Worm (Caenorhabditis elegans) whole organism, L3 larva: ENCODE measurements around the gene ZK355.3.
A peak's percentile ranks its signal among the peaks of the same experiment; 100 is the strongest.

Experiments
- ceh-28 ChIP-seq: fragments of 150-350 bp; optimal IDR thresholded peaks from 2 replicates; lab custom pipeline; 2014; ENCODE audit warnings: missing biosample characterization, missing genetic modification reagents, missing genetic modification characterization
- ceh-82 ChIP-seq: fragments of 150-350 bp; optimal IDR thresholded peaks from 2 replicates; lab custom pipeline; 2014; ENCODE audit warnings: missing biosample characterization, missing genetic modification characterization
- egl-5 ChIP-seq: fragments of 150-350 bp; optimal IDR thresholded peaks from 2 replicates; lab custom pipeline; 2017; ENCODE audit warnings: missing biosample characterization, missing genetic modification reagents, missing genetic modification characterization, inconsistent platforms
- fkh-2 ChIP-seq: fragments of 150-350 bp; optimal IDR thresholded peaks from 2 replicates; lab custom pipeline; 2014; ENCODE audit warnings: missing biosample characterization, missing genetic modification reagents, missing genetic modification characterization
- nhr-25 ChIP-seq: sonication (generic microtip); optimal IDR thresholded peaks from 2 replicates; lab custom pipeline; 2017; ENCODE audit warnings: missing biosample characterization, missing genetic modification characterization
- nhr-76 ChIP-seq: fragments of 150-350 bp; sonication (generic microtip); optimal IDR thresholded peaks from 5 replicates; lab custom pipeline; 2014; ENCODE audit warnings: missing biosample characterization, missing genetic modification characterization
- pha-4 ChIP-seq: fragments of 150-350 bp; optimal IDR thresholded peaks from 2 replicates; lab custom pipeline; 2014; ENCODE audit warnings: missing biosample characterization, missing genetic modification reagents, missing genetic modification characterization
- pqm-1 ChIP-seq: fragments of 150-350 bp; optimal IDR thresholded peaks from 2 replicates; lab custom pipeline; 2017; ENCODE audit warnings: missing biosample characterization, missing genetic modification characterization, inconsistent platforms
- skn-1 ChIP-seq: fragments of 150-350 bp; optimal IDR thresholded peaks from 2 replicates; lab custom pipeline; 2014; ENCODE audit warnings: missing biosample characterization, missing genetic modification characterization
- snpc-4 ChIP-seq: fragments of 150-350 bp; optimal IDR thresholded peaks from 2 replicates; lab custom pipeline; 2014; ENCODE audit warnings: missing biosample characterization, missing genetic modification characterization
- tbx-2 ChIP-seq: sonication (generic microtip); optimal IDR thresholded peaks from 2 replicates; lab custom pipeline; 2016; ENCODE audit warnings: mild to moderate bottlenecking, missing genetic modification characterization, missing compliant biosample characterization
- unc-39 ChIP-seq: sonication (generic microtip); optimal IDR thresholded peaks from 4 replicates; lab custom pipeline; 2017; ENCODE audit warnings: missing biosample characterization, missing genetic modification characterization
- unc-62 ChIP-seq: fragments of 150-350 bp; sonication (generic microtip); optimal IDR thresholded peaks from 4 replicates; lab custom pipeline; 2014; ENCODE audit warnings: missing biosample characterization, missing genetic modification reagents, missing genetic modification characterization
- ztf-11 ChIP-seq: fragments of 150-350 bp; optimal IDR thresholded peaks from 2 replicates; lab custom pipeline; 2014; ENCODE audit warnings: missing biosample characterization, missing genetic modification characterization

ZK355.3 gene

DNA sequence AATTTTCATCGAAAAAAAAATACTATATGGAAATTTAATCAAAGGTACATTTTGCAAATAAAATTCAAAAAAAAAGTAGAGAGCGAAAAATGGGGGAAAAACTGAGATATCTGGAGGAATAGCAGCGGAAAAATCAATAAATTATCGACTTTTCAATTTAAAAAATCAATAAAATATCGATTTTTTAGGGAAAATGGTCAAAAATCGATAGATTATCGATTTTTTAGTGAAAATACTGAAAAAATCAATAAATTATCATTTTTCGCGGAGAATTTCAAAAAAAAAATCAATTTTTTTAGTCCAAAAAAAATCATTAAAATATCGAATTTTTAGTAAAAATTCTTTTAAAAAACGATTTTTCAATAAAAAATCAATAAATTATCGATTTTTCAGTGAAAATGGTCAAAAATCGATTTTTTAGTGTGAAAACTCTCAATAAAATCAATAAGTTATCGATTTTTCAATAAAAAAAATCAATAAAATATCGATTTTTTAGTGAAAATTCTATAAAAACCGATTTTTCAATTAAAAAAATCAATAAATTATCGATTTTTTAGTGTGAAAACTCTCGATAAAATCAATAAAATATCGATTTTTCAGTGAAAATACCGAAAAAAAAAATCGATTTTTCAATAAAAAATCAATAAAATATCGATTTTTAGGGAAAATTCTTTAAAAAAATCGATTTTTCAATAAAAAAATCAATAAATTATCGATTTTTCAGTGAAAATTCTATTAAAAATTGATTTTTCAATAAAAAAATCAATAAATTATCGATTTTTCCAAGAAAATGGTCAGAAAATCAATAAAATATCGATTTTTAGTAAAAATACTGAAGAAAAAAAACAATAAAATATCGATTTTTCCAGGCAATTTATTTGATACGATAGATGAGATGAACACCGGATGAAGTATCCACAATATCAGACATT lies 41.6 kb downstream of the ZK355.3 start:
- TF ChIP-seq nhr-76 (tag; lab: Kevin White, UChicago) (no peak), ztf-11 (tag; lab: Kevin White, UChicago) (no peak), ceh-28 (peak; percentile 94), nhr-25 (tag; lab: Kevin White, UChicago) (no peak)

DNA sequence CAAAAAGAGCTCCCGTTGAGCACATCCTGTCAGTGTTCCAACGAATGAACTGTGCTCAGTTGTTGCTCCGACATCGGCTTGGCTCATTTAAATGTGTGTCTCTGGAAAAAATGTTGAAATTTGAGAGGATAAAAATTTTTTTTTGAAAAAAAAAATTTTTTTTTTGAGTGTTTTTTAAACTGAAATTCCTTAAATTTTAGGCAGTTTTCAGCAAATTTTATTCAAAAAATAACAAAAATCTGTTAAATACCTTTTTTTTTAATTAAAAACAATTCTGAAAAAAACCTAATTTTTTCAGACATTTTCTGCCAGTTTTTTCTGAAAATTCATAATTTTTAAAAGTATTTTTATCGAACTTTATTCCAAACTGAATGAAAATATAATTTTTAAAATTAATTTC lies 42.6 kb downstream of the ZK355.3 start, which contains the start of gene pigw-1:
Gene pigw-1 (minus strand): TSS at position 101 of the 400 bp plus-strand sequence.
- TF ChIP-seq unc-62 (GFP tag; lab: Kevin White, UChicago) (no peak), ztf-11 (tag; lab: Kevin White, UChicago) (no peak), fkh-2 (no peak), snpc-4 (no peak), nhr-25 (tag; lab: Kevin White, UChicago) (no peak), pha-4 (tag; lab: Kevin White, UChicago) (no peak), pqm-1 (no peak)

DNA sequence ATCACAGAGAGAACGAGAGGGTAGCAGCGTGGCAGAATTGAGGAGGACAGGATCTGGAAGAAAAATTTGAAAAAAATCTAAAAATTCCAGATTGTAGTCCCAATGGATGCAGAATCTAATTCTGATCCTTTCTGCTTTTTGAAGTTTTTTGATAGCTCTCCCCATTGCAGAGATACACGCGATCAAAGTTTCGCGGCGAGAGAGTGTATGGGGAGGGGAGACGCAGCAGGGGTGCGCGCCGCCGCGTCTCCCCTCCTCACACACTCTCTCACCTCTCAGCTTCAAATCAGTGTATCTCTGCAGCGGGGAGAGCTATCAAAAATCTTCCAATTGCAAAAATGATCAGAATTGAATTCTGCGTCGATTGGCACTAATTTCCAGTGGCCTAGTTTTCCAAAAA lies 46.3 kb downstream of the ZK355.3 start:
- TF ChIP-seq nhr-76 (tag; lab: Kevin White, UChicago), result no peak
- TF ChIP-seq egl-5 (tag; lab: Kevin White, UChicago), result no peak
- TF ChIP-seq pha-4 (tag; lab: Kevin White, UChicago), result no peak
- no peak for TF ChIP-seq tbx-2 (tag; lab: Kevin White, UChicago)
- TF ChIP-seq skn-1 (tag; lab: Kevin White, UChicago), result no peak
- TF ChIP-seq ceh-82 (tag; lab: Kevin White, UChicago), result no peak
- TF ChIP-seq unc-39 (tag; lab: Kevin White, UChicago), result no peak
- TF ChIP-seq unc-62 (GFP tag; lab: Kevin White, UChicago), result no peak

DNA sequence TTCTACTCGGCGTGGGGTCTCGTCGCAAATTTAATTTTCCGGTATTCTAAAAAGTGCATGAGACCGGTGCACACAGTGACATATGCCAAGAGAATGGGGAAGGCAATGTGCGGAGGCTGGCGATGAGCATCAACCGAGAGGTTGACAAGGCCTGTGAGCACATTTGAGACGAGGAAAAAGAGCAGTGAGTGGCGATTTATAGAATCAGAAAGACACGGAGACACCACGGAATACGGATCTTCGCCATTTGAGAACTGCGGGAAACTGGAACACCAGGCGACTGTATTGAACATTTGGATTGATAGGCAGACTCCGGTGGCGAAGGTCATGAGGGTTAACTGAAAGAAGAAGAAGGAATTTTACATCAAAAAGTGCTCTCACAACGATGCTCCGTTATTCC lies 48.5 kb downstream of the ZK355.3 start:
- TF ChIP-seq nhr-76 (tag; lab: Kevin White, UChicago) (no peak), pha-4 (tag; lab: Kevin White, UChicago) (no peak)
